Fruit fly (Drosophila melanogaster) whole organism, embryonic: ENCODE measurements around the gene CG8097.
A peak's percentile ranks its signal among the peaks of the same experiment; 100 is the strongest.

Source experiments
- Abd-B ChIP-seq: fragments of 200-800 bp; sonication (Bioruptor generic); optimal IDR thresholded peaks from 2 replicates; lab custom pipeline; 2018; ENCODE audit warnings: missing biosample characterization, mild to moderate bottlenecking, missing genetic modification characterization, moderate library complexity
- Ada2b ChIP-seq: fragments of 200-800 bp; sonication (Bioruptor generic); IDR thresholded peaks from 2 replicates; pipeline ENCODE4 v1.3.6; 2022; ENCODE audit warnings: missing biosample characterization, missing genetic modification characterization
- B-H1 ChIP-seq: fragments of 200-800 bp; sonication (Bioruptor generic); IDR thresholded peaks from 3 replicates; pipeline ENCODE4 v1.3.6; 2022; ENCODE audit warnings: missing biosample characterization, missing genetic modification characterization
- Bdp1 ChIP-seq: fragments of 200-800 bp; sonication (Bioruptor generic); optimal IDR thresholded peaks from 3 replicates; lab custom pipeline; 2016; ENCODE audit warnings: missing biosample characterization, missing genetic modification characterization
- CG10274 ChIP-seq: fragments of 200-800 bp; sonication (Bioruptor generic); optimal IDR thresholded peaks from 3 replicates; lab custom pipeline; 2017; ENCODE audit warnings: missing biosample characterization, mild to moderate bottlenecking, missing genetic modification characterization
- CG12219 ChIP-seq: fragments of 200-800 bp; sonication (Bioruptor generic); optimal IDR thresholded peaks from 3 replicates; lab custom pipeline; 2018; ENCODE audit warnings: missing biosample characterization, mild to moderate bottlenecking, missing genetic modification characterization
- CG12769 ChIP-seq: fragments of 200-800 bp; sonication (Bioruptor generic); optimal IDR thresholded peaks from 2 replicates; lab custom pipeline; 2019; ENCODE audit warnings: missing biosample characterization, mild to moderate bottlenecking, missing genetic modification characterization, moderate library complexity
- CG15601 ChIP-seq: fragments of 200-800 bp; sonication (Bioruptor generic); optimal IDR thresholded peaks from 3 replicates; lab custom pipeline; 2019; ENCODE audit warnings: missing biosample characterization, mild to moderate bottlenecking, missing genetic modification characterization, moderate library complexity
- CG15696 ChIP-seq: fragments of 200-800 bp; sonication (Bioruptor generic); optimal IDR thresholded peaks from 2 replicates; lab custom pipeline; 2019; ENCODE audit warnings: missing biosample characterization, mild to moderate bottlenecking, missing genetic modification characterization, moderate library complexity
- CG16779 ChIP-seq: fragments of 200-800 bp; sonication (Bioruptor generic); IDR thresholded peaks from 2 replicates; pipeline ENCODE4 v1.3.6; 2022; ENCODE audit warnings: missing biosample characterization, missing genetic modification characterization
- CG17359 ChIP-seq: fragments of 200-800 bp; sonication (Bioruptor generic); optimal IDR thresholded peaks from 3 replicates; lab custom pipeline; 2018; ENCODE audit warnings: missing biosample characterization, mild to moderate bottlenecking, missing genetic modification characterization, moderate library complexity
- CG17385 ChIP-seq: fragments of 200-800 bp; sonication (Bioruptor generic); optimal IDR thresholded peaks from 3 replicates; lab custom pipeline; 2018; ENCODE audit warnings: missing biosample characterization, mild to moderate bottlenecking, missing genetic modification characterization
- CG17568 ChIP-seq: fragments of 200-800 bp; sonication (Bioruptor generic); optimal IDR thresholded peaks from 2 replicates; lab custom pipeline; 2018; ENCODE audit warnings: missing biosample characterization, mild to moderate bottlenecking, missing genetic modification characterization, moderate library complexity
- CG2129 ChIP-seq: fragments of 200-800 bp; sonication (Bioruptor generic); IDR thresholded peaks from 2 replicates; pipeline ENCODE4 v1.3.6; 2022; ENCODE audit warnings: missing biosample characterization, missing genetic modification characterization; ENCODE audit not compliant: partially characterized antibody
- CG2875 ChIP-seq: fragments of 200-800 bp; sonication (Bioruptor generic); optimal IDR thresholded peaks from 2 replicates; lab custom pipeline; 2017; ENCODE audit warnings: missing biosample characterization, mild to moderate bottlenecking, missing genetic modification characterization, missing genetic modification reagents
- CG32532 ChIP-seq: fragments of 200-800 bp; sonication (Bioruptor generic); IDR thresholded peaks from 2 replicates; pipeline ENCODE4 v1.3.6; 2022; ENCODE audit warnings: missing biosample characterization, missing genetic modification characterization
- CG6272 ChIP-seq: fragments of 200-800 bp; sonication (Bioruptor generic); IDR thresholded peaks from 2 replicates; pipeline ENCODE4 v1.3.6; 2022; ENCODE audit warnings: missing biosample characterization, missing genetic modification characterization
- CG8478 ChIP-seq: fragments of >200 bp; optimal IDR thresholded peaks from 2 replicates; lab custom pipeline; 2018
- Camta ChIP-seq: fragments of 200-800 bp; sonication (Bioruptor generic); optimal IDR thresholded peaks from 2 replicates; lab custom pipeline; 2016; ENCODE audit warnings: missing biosample characterization, missing genetic modification characterization
- Chrac-16 ChIP-seq: fragments of 200-800 bp; sonication (Bioruptor generic); optimal IDR thresholded peaks from 3 replicates; lab custom pipeline; 2016; ENCODE audit warnings: missing biosample characterization, missing genetic modification characterization
- Deaf1 ChIP-seq: fragments of 200-800 bp; optimal IDR thresholded peaks from 3 replicates; lab custom pipeline; 2019; ENCODE audit warnings: missing biosample characterization, mild to moderate bottlenecking, missing genetic modification characterization, moderate library complexity
- Fer1 ChIP-seq: fragments of 200-800 bp; sonication (Bioruptor generic); optimal IDR thresholded peaks from 2 replicates; lab custom pipeline; 2017; ENCODE audit warnings: missing biosample characterization, mild to moderate bottlenecking, missing genetic modification characterization
- Hr39 ChIP-seq: fragments of >200 bp; optimal IDR thresholded peaks from 2 replicates; lab custom pipeline; 2017
- Hr78 ChIP-seq, 2 experiments: fragments of 200-800 bp in 1 of 2; fragments of >200 bp in 1 of 2; sonication (Bioruptor generic) in 1 of 2; optimal IDR thresholded peaks; 2 replicates each; lab custom pipeline; 2017 to 2019; ENCODE audit warnings: missing biosample characterization in 2 of 2, missing genetic modification characterization in 2 of 2, mild to moderate bottlenecking in 1 of 2, moderate library complexity in 1 of 2
- Hsf ChIP-seq: fragments of 200-800 bp; sonication (Bioruptor generic); optimal IDR thresholded peaks from 3 replicates; lab custom pipeline; 2016; ENCODE audit warnings: missing biosample characterization, missing genetic modification characterization
- Mad ChIP-seq: fragments of 200-800 bp; sonication (Bioruptor generic); optimal IDR thresholded peaks from 2 replicates; lab custom pipeline; 2016; ENCODE audit warnings: missing biosample characterization, missing genetic modification characterization
- Meics ChIP-seq: fragments of 200-800 bp; sonication (Bioruptor generic); optimal IDR thresholded peaks from 2 replicates; lab custom pipeline; 2017; ENCODE audit warnings: missing biosample characterization, mild to moderate bottlenecking, missing genetic modification characterization
- NC2α ChIP-seq: fragments of 200-800 bp; sonication (Bioruptor generic); optimal IDR thresholded peaks from 2 replicates; lab custom pipeline; 2016; ENCODE audit warnings: missing biosample characterization, missing genetic modification characterization
- NFAT ChIP-seq: fragments of 200-800 bp; sonication (Bioruptor generic); IDR thresholded peaks from 2 replicates; pipeline ENCODE4 v1.3.6; 2022; ENCODE audit warnings: missing biosample characterization, missing genetic modification characterization
- Spps ChIP-seq: fragments of 200-800 bp; sonication (Bioruptor generic); optimal IDR thresholded peaks from 2 replicates; lab custom pipeline; 2018; ENCODE audit warnings: missing biosample characterization, mild to moderate bottlenecking, missing genetic modification characterization
- Xbp1 ChIP-seq: fragments of 200-800 bp; sonication (Bioruptor generic); optimal IDR thresholded peaks from 3 replicates; lab custom pipeline; 2016; ENCODE audit warnings: missing biosample characterization, mild to moderate bottlenecking, missing genetic modification characterization
- ara ChIP-seq: fragments of 200-800 bp; sonication (Bioruptor generic); IDR thresholded peaks from 2 replicates; pipeline ENCODE4 v1.3.6; 2022; ENCODE audit warnings: missing biosample characterization, missing genetic modification characterization
- ato ChIP-seq: fragments of 200-800 bp; sonication (Bioruptor generic); IDR thresholded peaks from 2 replicates; pipeline ENCODE4 v1.3.6; 2022; ENCODE audit warnings: missing biosample characterization, missing genetic modification characterization; ENCODE audit not compliant: partially characterized antibody
- bowl ChIP-seq: fragments of 200-800 bp; sonication (Bioruptor generic); IDR thresholded peaks from 2 replicates; pipeline ENCODE4 v1.3.6; 2022; ENCODE audit warnings: missing biosample characterization, missing genetic modification characterization
- chif ChIP-seq, 2 experiments: fragments of 200-800 bp; sonication (Bioruptor generic); optimal IDR thresholded peaks; 3 replicates each; lab custom pipeline; 2016; ENCODE audit warnings: missing biosample characterization in 2 of 2, missing genetic modification characterization in 2 of 2
- corto ChIP-seq: fragments of 200-800 bp; sonication (Bioruptor generic); optimal IDR thresholded peaks from 2 replicates; lab custom pipeline; 2016; ENCODE audit warnings: missing biosample characterization, mild to moderate bottlenecking, missing genetic modification characterization, moderate library complexity
- crp ChIP-seq, 2 experiments: fragments of 200-800 bp; sonication (Bioruptor generic); optimal IDR thresholded peaks; 2 replicates in 1 of 2; 3 replicates in 1 of 2; lab custom pipeline; 2017; ENCODE audit warnings: missing biosample characterization in 2 of 2, missing genetic modification characterization in 2 of 2, mild to moderate bottlenecking in 1 of 2, moderate library complexity in 1 of 2
- fru ChIP-seq: fragments of >200 bp; optimal IDR thresholded peaks from 2 replicates; lab custom pipeline; 2017
- ftz-f1 ChIP-seq: fragments of 200-800 bp; sonication (Bioruptor generic); optimal IDR thresholded peaks from 2 replicates; lab custom pipeline; 2016; ENCODE audit warnings: missing biosample characterization, missing genetic modification characterization
- knrl ChIP-seq: fragments of 200-800 bp; sonication (Bioruptor generic); IDR thresholded peaks from 3 replicates; pipeline ENCODE4 v1.3.6; 2022; ENCODE audit warnings: missing biosample characterization, missing genetic modification characterization; ENCODE audit not compliant: partially characterized antibody
- lmd ChIP-seq: fragments of 200-800 bp; sonication (Bioruptor generic); IDR thresholded peaks from 2 replicates; pipeline ENCODE4 v1.3.6; 2022; ENCODE audit warnings: missing biosample characterization, missing genetic modification characterization
- nau ChIP-seq: fragments of 200-800 bp; sonication (Bioruptor generic); optimal IDR thresholded peaks from 3 replicates; lab custom pipeline; 2017; ENCODE audit warnings: missing biosample characterization, mild to moderate bottlenecking, missing genetic modification characterization, missing genetic modification reagents
- nom ChIP-seq: fragments of 200-800 bp; sonication (Bioruptor generic); optimal IDR thresholded peaks from 2 replicates; lab custom pipeline; 2017; ENCODE audit warnings: missing biosample characterization, missing genetic modification characterization, mild to moderate bottlenecking, moderate library complexity, missing genetic modification reagents
- pb ChIP-seq: fragments of 200-800 bp; sonication (Bioruptor generic); optimal IDR thresholded peaks from 3 replicates; lab custom pipeline; 2016; ENCODE audit warnings: missing biosample characterization, missing genetic modification characterization
- sc ChIP-seq, 3 experiments: fragments of >200 bp in 2 of 3; fragments of 200-800 bp in 1 of 3; sonication (Bioruptor generic) in 1 of 3; optimal IDR thresholded peaks; 2 replicates in 2 of 3; 3 replicates in 1 of 3; lab custom pipeline; 2017; ENCODE audit warnings: mild to moderate bottlenecking in 1 of 3, missing biosample characterization in 1 of 3, missing genetic modification characterization in 1 of 3, missing genetic modification reagents in 1 of 3
- schlank ChIP-seq: fragments of 200-800 bp; sonication (Bioruptor generic); optimal IDR thresholded peaks from 2 replicates; lab custom pipeline; 2018; ENCODE audit warnings: missing biosample characterization, mild to moderate bottlenecking, missing genetic modification characterization
- shn ChIP-seq: fragments of 200-800 bp; sonication (Bioruptor generic); optimal IDR thresholded peaks from 3 replicates; lab custom pipeline; 2016; ENCODE audit warnings: missing biosample characterization, missing genetic modification characterization
- sob ChIP-seq: fragments of 200-800 bp; sonication (Bioruptor generic); IDR thresholded peaks from 2 replicates; pipeline ENCODE4 v1.3.6; 2022; ENCODE audit warnings: missing biosample characterization, missing genetic modification characterization
- twi ChIP-seq: fragments of 200-800 bp; optimal IDR thresholded peaks from 2 replicates; lab custom pipeline; 2019; ENCODE audit warnings: missing biosample characterization, mild to moderate bottlenecking, missing genetic modification characterization, moderate library complexity
- vnd ChIP-seq: fragments of 200-800 bp; sonication (Bioruptor generic); IDR thresholded peaks from 3 replicates; pipeline ENCODE4 v1.3.6; 2022; ENCODE audit warnings: missing biosample characterization, missing genetic modification characterization; ENCODE audit not compliant: partially characterized antibody
- zen2 ChIP-seq: fragments of 200-800 bp; sonication (Bioruptor generic); IDR thresholded peaks from 3 replicates; pipeline ENCODE4 v1.3.6; 2022; ENCODE audit warnings: missing biosample characterization, missing genetic modification characterization; ENCODE audit not compliant: partially characterized antibody

CG8097 gene

dm6 chrX:15626279-15626678 is 43.3 kb downstream of the CG8097 start (continued):
- no peak for TF ChIP-seq crp (GFP tag; optimal IDR thresholded peaks at IDR 0.05; lab: Kevin White, UChicago)
- no peak for TF ChIP-seq Hr78 (GFP tag; optimal IDR thresholded peaks at IDR 0.05; lab: Kevin White, UChicago)
- no peak for TF ChIP-seq nau (GFP tag; lab: Kevin White, UChicago)
- TF ChIP-seq Xbp1 (GFP tag; lab: Kevin White, UChicago), result no peak
- TF ChIP-seq pb (GFP tag; lab: Kevin White, UChicago), result no peak
- no peak for TF ChIP-seq vnd (GFP tag; lab: Robert Waterston, UW)
- TF ChIP-seq CG12219, result no peak
- TF ChIP-seq Meics (GFP tag; lab: Kevin White, UChicago), result no peak
- TF ChIP-seq NC2α (GFP tag; lab: Kevin White, UChicago), result no peak
- TF ChIP-seq Camta (GFP tag; lab: Kevin White, UChicago), result no peak
- no peak for TF ChIP-seq Hsf
- TF ChIP-seq fru, result no peak
- no peak for TF ChIP-seq schlank (tag; lab: Kevin White, UChicago)
- peak; percentile 54 for TF ChIP-seq CG12769
- peak; percentile 11 for TF ChIP-seq CG15601 (tag; lab: Kevin White, UChicago)
- no peak for TF ChIP-seq Hr39 (lab: Kevin White, UChicago)
- peak; percentile 35 for TF ChIP-seq CG17359 (tag; lab: Kevin White, UChicago)
- no peak for TF ChIP-seq CG15696 (tag; lab: Kevin White, UChicago)
- no peak for TF ChIP-seq CG8478 (lab: Kevin White, UChicago)
- TF ChIP-seq knrl (GFP tag; lab: Robert Waterston, UW), result peak; percentile 44; the same call in 2 of the 3 replicates
- TF ChIP-seq CG2129 (GFP tag; lab: Robert Waterston, UW), result no peak
- TF ChIP-seq twi (tag; lab: Kevin White, UChicago), result no peak
- TF ChIP-seq CG6272 (GFP tag; lab: Robert Waterston, UW), result no peak
- TF ChIP-seq sob, result peak; percentile 49; the same call in 1 of the 2 replicates
- no peak for TF ChIP-seq Chrac-16 (GFP tag; lab: Kevin White, UChicago)
- peak; percentile 10 for TF ChIP-seq nom (GFP tag; lab: Kevin White, UChicago)
- TF ChIP-seq Mad (GFP tag; lab: Kevin White, UChicago), result no peak
- TF ChIP-seq CG17385 (GFP tag; lab: Kevin White, UChicago), result no peak
- TF ChIP-seq Spps, result no peak
- TF ChIP-seq ftz-f1, result no peak
- peak; percentile 18; the same call in 1 of the 2 replicates for TF ChIP-seq Ada2b (GFP tag; lab: Robert Waterston, UW)
- TF ChIP-seq Abd-B (GFP tag; lab: Kevin White, UChicago), result no peak
- 0 out of 2 replicates have a peak, but pooled peaks have one; percentile 8 for TF ChIP-seq bowl
- TF ChIP-seq CG2875 (GFP tag; lab: Kevin White, UChicago), result no peak
- no peak for TF ChIP-seq CG17568 (GFP tag; lab: Kevin White, UChicago)
- TF ChIP-seq corto (GFP tag; lab: Kevin White, UChicago), result no peak
- TF ChIP-seq ato (GFP tag; lab: Robert Waterston, UW), result 0 out of 2 replicates have a peak, but pooled peaks have one; percentile 27
- TF ChIP-seq CG32532 (GFP tag; lab: Robert Waterston, UW), result peak; percentile 23; the same call in 1 of the 2 replicates
- TF ChIP-seq NFAT (GFP tag; lab: Robert Waterston, UW), result no peak
- TF ChIP-seq CG10274, result no peak
- no peak for TF ChIP-seq shn (GFP tag; lab: Kevin White, UChicago)
- TF ChIP-seq CG16779 (GFP tag; lab: Robert Waterston, UW), result no peak
- TF ChIP-seq chif (GFP tag; optimal IDR thresholded peaks at IDR 0.05; lab: Kevin White, UChicago), result no peak
- TF ChIP-seq B-H1 (GFP tag; lab: Robert Waterston, UW), result no peak
- no peak for TF ChIP-seq Bdp1
- TF ChIP-seq ara (GFP tag; lab: Robert Waterston, UW), result no peak
- TF ChIP-seq lmd (GFP tag; lab: Robert Waterston, UW), result no peak
- no peak for TF ChIP-seq Fer1 (GFP tag; lab: Kevin White, UChicago)
- TF ChIP-seq zen2 (GFP tag; lab: Robert Waterston, UW), result peak; percentile 45; the same call in 1 of the 3 replicates
- TF ChIP-seq Deaf1, result peak; percentile 98
- TF ChIP-seq sc (optimal IDR thresholded peaks at IDR 0.05; lab: Kevin White, UChicago), result no peak
- TF ChIP-seq sc (GFP tag; optimal IDR thresholded peaks at IDR 0.05; lab: Kevin White, UChicago), result no peak
